Fruit fly (Drosophila melanogaster): ENCODE measurements around the gene dnk.

Gene dnk

DNA sequence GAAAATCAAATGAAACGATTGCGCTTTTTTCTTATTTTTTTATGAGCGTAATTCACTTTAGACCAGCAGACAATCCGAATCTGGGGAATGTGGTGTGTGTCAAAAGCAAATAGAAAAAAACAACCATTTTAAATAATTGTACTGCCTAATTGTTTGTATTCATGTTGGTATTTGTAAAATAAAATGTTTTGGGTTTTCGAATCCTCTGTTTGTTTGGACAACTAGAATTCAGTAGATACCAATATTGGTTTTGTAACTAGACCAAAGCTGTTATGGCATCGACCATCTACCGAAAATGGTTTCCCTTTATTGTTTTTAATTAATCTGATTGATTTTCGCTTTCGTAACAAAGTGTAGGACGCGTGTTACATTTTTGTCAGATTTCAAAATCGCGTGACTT, 30.1 kb downstream of the dnk start:
- TF ChIP-seq psq (optimal IDR thresholded peaks at IDR 0.05) = no peak
- TF ChIP-seq CG8478 (optimal IDR thresholded peaks at IDR 0.05) = no peak
- TF ChIP-seq Dll (optimal IDR thresholded peaks at IDR 0.05) = no peak
- TF ChIP-seq usp (GFP tag; optimal IDR thresholded peaks at IDR 0.05) = no peak
- no peak for TF ChIP-seq pan (optimal IDR thresholded peaks at IDR 0.05)
- TF ChIP-seq EcR (GFP tag; optimal IDR thresholded peaks at IDR 0.05) = no peak

DNA sequence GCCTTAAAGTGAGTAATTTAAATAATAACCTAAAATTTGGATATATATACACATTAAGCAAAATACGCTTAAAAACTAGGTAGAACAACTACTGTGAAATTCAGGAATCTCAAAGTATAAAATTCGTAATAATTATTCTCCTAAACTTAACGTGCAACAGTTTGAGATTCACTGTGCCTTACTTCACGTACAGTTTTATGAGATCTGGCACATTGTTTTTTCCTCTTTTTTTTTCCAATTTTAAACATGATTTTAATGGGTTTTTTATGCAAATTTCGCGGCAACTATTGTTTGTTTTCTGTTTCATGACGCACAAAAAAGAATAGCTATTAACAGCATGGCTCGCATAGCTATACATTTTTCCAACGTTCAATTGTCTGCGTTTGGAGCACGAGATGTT, 31.1 kb downstream of the dnk start:
- TF ChIP-seq psq (optimal IDR thresholded peaks at IDR 0.05) = no peak

DNA sequence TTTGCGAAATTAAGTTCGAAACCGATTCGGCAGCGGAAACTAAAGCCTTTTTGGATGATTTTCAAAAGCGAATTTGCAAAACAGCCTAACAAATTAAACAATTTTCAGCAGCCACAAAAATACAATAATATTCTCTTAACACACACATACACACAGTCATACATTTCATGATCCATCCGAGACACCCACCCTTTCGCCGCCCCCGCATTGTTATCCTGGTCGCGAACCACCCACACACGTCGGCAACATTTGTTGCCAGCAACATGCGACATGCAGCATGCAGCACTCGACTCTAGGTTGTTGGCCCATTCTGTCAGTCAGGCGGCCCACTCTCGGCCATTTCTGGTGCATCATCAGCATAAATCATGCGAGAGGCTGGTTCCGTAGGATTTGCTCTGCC, 33.2 kb downstream of the dnk start:
- no peak for TF ChIP-seq usp (GFP tag; optimal IDR thresholded peaks at IDR 0.05)
- no peak for TF ChIP-seq pan (optimal IDR thresholded peaks at IDR 0.05)
- no peak for TF ChIP-seq Dll (optimal IDR thresholded peaks at IDR 0.05)
- TF ChIP-seq psq (optimal IDR thresholded peaks at IDR 0.05) = no peak
- TF ChIP-seq CG8478 (optimal IDR thresholded peaks at IDR 0.05) = no peak
- no peak for TF ChIP-seq EcR (GFP tag; optimal IDR thresholded peaks at IDR 0.05)

DNA sequence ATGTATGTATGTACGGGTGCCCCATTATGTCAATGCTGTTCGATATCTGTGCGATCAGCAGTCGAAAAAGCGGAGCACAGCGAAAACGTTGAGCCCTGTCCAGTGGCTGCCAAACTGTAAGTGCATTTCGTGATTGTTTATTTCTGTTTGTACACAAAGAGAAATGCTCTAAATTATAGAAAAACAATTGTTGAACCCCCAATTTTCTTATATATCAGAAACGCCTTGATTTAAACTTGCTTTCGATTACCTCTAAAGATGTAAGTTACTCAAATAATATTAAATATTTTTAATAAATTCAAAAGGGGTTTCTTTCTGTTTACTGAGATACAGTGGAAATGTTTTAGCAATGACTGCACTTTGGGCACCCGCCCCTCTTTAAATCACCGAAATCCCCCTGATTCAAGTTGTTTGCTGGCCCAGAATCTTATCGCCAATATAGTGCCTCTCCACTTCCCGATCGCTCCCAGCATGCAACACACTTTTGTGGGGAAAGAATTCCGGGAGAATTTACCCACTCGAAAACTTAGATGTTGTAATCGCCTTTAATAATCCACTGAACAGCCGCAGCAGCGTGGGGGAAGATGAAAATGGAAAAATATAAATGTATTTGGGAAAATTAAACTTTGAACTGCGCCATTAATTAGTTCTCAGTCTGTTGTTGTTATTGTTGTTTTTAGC, 34.1 kb downstream of the dnk start:
- TF ChIP-seq usp (GFP tag; optimal IDR thresholded peaks at IDR 0.05) = no peak
- TF ChIP-seq pan (optimal IDR thresholded peaks at IDR 0.05) = no peak
- TF ChIP-seq Dll (optimal IDR thresholded peaks at IDR 0.05) = no peak
- TF ChIP-seq CG8478 (optimal IDR thresholded peaks at IDR 0.05) = no peak

DNA sequence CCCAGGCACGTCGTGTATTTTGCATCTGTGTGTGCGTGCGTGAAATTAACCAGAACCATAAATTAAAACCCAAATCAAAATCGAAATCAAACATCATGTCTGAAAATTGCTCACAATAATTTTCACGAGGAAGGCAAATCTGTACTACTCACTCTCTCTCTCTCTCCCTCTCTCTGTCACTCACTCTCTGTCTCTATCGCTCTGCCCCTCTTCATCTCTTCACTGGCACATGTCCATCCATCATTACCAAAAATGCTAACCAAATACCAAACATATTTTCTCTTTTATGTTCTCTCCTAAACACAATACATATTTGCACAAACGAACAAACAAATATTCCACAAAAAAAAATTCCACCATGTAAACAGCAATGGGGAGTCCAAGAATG, 34.6 kb downstream of the dnk start:
- no peak for TF ChIP-seq Dll (optimal IDR thresholded peaks at IDR 0.05)
- no peak for TF ChIP-seq pan (optimal IDR thresholded peaks at IDR 0.05)
- TF ChIP-seq psq (optimal IDR thresholded peaks at IDR 0.05) = no peak
- no peak for TF ChIP-seq usp (GFP tag; optimal IDR thresholded peaks at IDR 0.05)
- TF ChIP-seq CG8478 (optimal IDR thresholded peaks at IDR 0.05) = no peak

DNA sequence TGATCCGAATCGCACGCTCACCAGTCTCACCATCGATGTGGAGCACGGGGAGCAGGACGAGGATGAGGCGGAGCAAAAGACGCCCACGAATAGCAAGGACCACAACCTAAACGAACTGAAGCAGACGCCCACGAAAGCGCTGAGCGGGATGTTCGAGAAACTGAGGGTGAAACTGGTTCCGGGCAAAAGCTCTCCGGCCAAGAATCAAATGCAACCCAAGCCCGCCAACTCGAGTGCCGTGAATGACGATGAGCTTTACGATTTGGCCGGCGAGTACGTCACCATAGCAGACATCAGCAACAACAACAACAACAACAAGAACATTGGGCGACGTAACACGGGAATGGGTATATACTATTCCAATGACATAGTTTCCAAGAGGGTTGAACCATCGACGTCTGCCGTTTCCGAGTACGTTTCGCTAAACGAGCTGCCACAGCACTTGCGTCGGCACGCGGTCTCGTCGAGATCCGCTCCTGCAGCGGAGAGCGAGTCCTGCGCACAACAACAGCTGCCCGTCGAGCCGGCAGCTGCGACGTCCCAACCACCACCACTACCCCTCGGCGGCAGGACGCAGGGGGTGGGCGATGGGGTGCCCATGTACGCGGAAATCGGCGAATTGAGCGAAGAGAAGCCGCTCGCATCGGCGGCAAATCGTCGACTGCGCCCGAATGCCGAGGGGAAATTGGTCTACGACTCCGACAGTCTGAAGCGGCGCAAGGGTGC, 36.7 kb downstream of the dnk start:
- TF ChIP-seq Dll (optimal IDR thresholded peaks at IDR 0.05) = no peak
- no peak for TF ChIP-seq usp (GFP tag; optimal IDR thresholded peaks at IDR 0.05)
- no peak for TF ChIP-seq EcR (GFP tag; optimal IDR thresholded peaks at IDR 0.05)
- no peak for TF ChIP-seq pan (optimal IDR thresholded peaks at IDR 0.05)
- TF ChIP-seq psq (optimal IDR thresholded peaks at IDR 0.05) = no peak
- no peak for TF ChIP-seq CG8478 (optimal IDR thresholded peaks at IDR 0.05)

DNA sequence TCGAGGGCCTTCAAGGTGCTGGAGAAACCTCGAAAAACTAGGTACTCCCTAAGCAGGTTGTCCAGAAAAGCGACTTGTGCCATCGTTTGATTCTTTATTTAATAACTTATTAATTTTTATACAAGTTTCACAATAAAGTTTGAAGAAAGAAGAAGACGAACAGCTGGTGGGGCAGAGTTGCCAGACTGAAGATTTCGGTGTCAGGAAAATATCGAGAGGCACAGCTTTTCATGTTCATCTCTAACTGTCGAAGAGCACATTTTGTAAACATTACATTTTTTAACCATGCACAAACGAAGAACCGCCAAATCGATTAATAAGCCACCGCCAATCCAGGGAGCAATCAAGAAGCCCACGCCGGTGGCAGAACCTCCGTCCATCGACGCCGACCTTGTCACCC, 43.1 kb downstream of the dnk start, which contains the start of the genes CG6005 and CG14286:
Gene CG6005, minus strand, starts transcription at position 169 of the 400 bp plus-strand sequence.
Gene CG14286, plus strand, starts transcription at position 231 of the 400 bp plus-strand sequence.
- TF ChIP-seq usp (GFP tag; optimal IDR thresholded peaks at IDR 0.05) (no peak), Dll (optimal IDR thresholded peaks at IDR 0.05) (no peak), pan (optimal IDR thresholded peaks at IDR 0.05) (no peak), EcR (GFP tag; optimal IDR thresholded peaks at IDR 0.05) (no peak), psq (optimal IDR thresholded peaks at IDR 0.05) (no peak), CG8478 (optimal IDR thresholded peaks at IDR 0.05) (no peak)

DNA sequence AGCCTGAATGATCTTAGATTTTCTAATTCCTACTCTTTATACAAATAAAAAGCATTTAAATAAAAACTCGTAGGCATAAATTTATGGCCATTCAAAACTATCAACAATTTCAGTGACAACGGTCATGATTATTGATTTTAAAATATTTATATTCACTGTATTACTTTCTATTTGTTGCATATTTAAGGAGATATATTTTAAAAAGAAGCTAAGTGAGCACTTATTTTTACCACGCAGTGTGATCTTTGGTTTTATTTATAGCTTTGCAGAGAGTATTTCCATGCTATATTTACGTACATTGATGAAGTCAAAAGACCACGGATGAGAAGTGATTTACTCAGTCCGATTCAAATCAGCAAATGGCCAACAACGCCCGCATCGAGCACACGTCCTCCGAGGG, 44.0 kb downstream of the dnk start, which contains the start of gene CG14285:
Gene CG14285, plus strand, starts transcription at position 339 of the 400 bp plus-strand sequence.
- no peak for TF ChIP-seq usp (GFP tag; optimal IDR thresholded peaks at IDR 0.05)
- TF ChIP-seq CG8478 (optimal IDR thresholded peaks at IDR 0.05) = no peak
- TF ChIP-seq pan (optimal IDR thresholded peaks at IDR 0.05) = no peak
- TF ChIP-seq EcR (GFP tag; optimal IDR thresholded peaks at IDR 0.05) = no peak
- TF ChIP-seq psq (optimal IDR thresholded peaks at IDR 0.05) = no peak
- TF ChIP-seq Dll (optimal IDR thresholded peaks at IDR 0.05) = no peak

DNA sequence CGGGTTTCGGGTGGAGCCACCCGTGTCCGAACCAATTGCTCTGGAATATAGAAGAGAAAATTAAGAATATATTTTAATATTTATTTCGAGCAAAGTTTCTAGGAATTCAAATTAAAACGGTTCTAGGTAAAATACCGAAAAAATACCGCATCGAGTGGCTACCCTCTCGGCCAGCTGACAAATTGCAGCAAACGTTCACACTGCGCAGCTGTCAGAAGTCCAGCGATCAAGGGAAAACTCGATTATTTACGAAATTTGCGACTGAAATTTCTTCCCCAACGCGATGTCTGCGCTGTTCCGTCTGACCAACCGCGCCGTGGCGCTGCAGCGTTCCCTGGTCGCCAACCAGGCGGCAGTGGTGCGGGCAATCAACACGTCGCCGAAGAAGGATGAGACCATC, 46.4 kb downstream of the dnk start, which contains the start of gene NP15.6:
Gene NP15.6, plus strand, starts transcription at position 204 of the 400 bp plus-strand sequence.
- TF ChIP-seq pan (optimal IDR thresholded peaks at IDR 0.05) (no peak), usp (GFP tag; optimal IDR thresholded peaks at IDR 0.05) (no peak), Dll (optimal IDR thresholded peaks at IDR 0.05) (no peak), EcR (GFP tag; optimal IDR thresholded peaks at IDR 0.05) (no peak), CG8478 (optimal IDR thresholded peaks at IDR 0.05) (no peak), psq (optimal IDR thresholded peaks at IDR 0.05) (no peak)

DNA sequence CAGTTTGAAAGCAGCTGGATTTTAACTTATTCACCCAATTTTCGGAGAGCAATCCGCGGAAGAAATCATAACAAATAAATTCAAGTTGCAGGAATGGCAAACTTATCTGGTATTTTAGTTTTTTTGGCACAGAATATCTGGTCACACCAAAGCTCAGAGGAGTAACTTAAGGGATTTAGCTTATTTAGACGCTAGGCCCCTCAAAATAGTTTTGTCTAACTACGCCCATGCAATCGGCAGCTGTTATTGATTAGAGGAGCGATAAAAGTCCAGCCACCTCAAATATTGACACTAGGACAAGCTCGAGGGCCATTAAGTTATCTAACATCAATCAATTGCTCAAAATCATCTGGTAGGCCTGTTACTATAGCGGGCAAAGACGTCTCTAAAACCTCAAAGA, 48.0 kb downstream of the dnk start, which contains the start of the genes GatA and P5cr:
Gene GatA, minus strand, starts transcription at position 100 of the 400 bp plus-strand sequence.
Gene P5cr, plus strand, starts transcription at position 174 of the 400 bp plus-strand sequence.
- TF ChIP-seq EcR (GFP tag; optimal IDR thresholded peaks at IDR 0.05) (no peak), CG8478 (optimal IDR thresholded peaks at IDR 0.05) (no peak), Dll (optimal IDR thresholded peaks at IDR 0.05) (no peak), usp (GFP tag; optimal IDR thresholded peaks at IDR 0.05) (no peak), pan (optimal IDR thresholded peaks at IDR 0.05) (no peak)

DNA sequence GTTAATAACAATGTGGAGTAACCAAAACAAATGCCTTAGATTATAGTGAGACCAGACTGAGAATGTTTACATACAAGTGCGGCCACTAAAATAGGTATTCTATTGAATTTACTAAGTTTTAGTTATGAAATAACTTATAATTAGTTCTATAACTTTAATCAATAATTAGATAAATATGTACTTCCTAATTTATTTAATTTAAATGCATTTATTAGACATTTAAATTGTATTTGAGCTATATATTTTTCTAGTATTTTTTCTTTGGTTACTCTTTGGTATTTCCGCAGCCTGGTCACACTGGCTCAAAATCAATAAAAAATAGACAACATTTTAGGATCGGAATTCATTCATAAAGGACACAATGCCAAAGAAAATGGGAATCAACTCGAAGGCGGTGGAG, 50.4 kb downstream of the dnk start, which contains the start of the genes Prp18 and CG6013:
Gene Prp18, minus strand, starts transcription at position 62 of the 400 bp plus-strand sequence.
Gene CG6013, plus strand, starts transcription at position 294 of the 400 bp plus-strand sequence.
- TF ChIP-seq usp (GFP tag; optimal IDR thresholded peaks at IDR 0.05) = no peak
- TF ChIP-seq psq (optimal IDR thresholded peaks at IDR 0.05) = no peak
- TF ChIP-seq EcR (GFP tag; optimal IDR thresholded peaks at IDR 0.05) = no peak
- no peak for TF ChIP-seq Dll (optimal IDR thresholded peaks at IDR 0.05)
- TF ChIP-seq pan (optimal IDR thresholded peaks at IDR 0.05) = no peak
- no peak for TF ChIP-seq CG8478 (optimal IDR thresholded peaks at IDR 0.05)
